Fruit fly (Drosophila melanogaster) whole organism, wandering third instar larva: ENCODE results near the gene NT1.

ENCODE experiments used
- Abd-B ChIP-seq: fragments of >200 bp; optimal IDR thresholded peaks from 2 replicates; lab custom pipeline; 2017; ENCODE audit warnings: missing biosample characterization, missing genetic modification characterization
- CG32264 ChIP-seq: fragments of 200-800 bp; sonication (Bioruptor generic); optimal IDR thresholded peaks from 2 replicates; lab custom pipeline; 2016; ENCODE audit warnings: missing biosample characterization, missing genetic modification characterization
- CrebA ChIP-seq: fragments of 200-800 bp; sonication (Bioruptor generic); optimal IDR thresholded peaks from 2 replicates; lab custom pipeline; 2016; ENCODE audit warnings: missing biosample characterization, mild to moderate bottlenecking, missing genetic modification characterization, borderline replicate concordance
- Dif ChIP-seq: fragments of 200-275, 200-300 bp; sonication (Bioruptor generic); optimal IDR thresholded peaks from 2 replicates; lab custom pipeline; 2018; ENCODE audit warnings: missing biosample characterization, missing genetic modification characterization; ENCODE audit not compliant: partially characterized antibody
- GATAd ChIP-seq: sonication (Bioruptor generic); optimal IDR thresholded peaks from 2 replicates; lab custom pipeline; 2016; ENCODE audit warnings: missing biosample characterization, missing genetic modification characterization
- HLH106 ChIP-seq: fragments of 200-800 bp; optimal IDR thresholded peaks from 3 replicates; lab custom pipeline; 2019; ENCODE audit warnings: missing biosample characterization, mild to moderate bottlenecking, missing genetic modification characterization, moderate library complexity
- Hnf4 ChIP-seq: fragments of 200-800 bp; sonication (Bioruptor generic); optimal IDR thresholded peaks from 2 replicates; lab custom pipeline; 2016; ENCODE audit warnings: missing biosample characterization, mild to moderate bottlenecking, missing genetic modification characterization
- Hr83 ChIP-seq: fragments of 200-300 bp; sonication (Bioruptor generic); optimal IDR thresholded peaks from 2 replicates; lab custom pipeline; 2016; ENCODE audit warnings: missing biosample characterization, mild to moderate bottlenecking, missing genetic modification characterization, moderate library complexity; ENCODE audit not compliant: poor library complexity, severe bottlenecking
- Mio ChIP-seq: sonication (Bioruptor generic); optimal IDR thresholded peaks from 2 replicates; lab custom pipeline; 2016; ENCODE audit warnings: missing biosample characterization, missing genetic modification characterization
- N ChIP-seq: fragments of >200 bp; optimal IDR thresholded peaks from 2 replicates; lab custom pipeline; 2018; ENCODE audit warnings: missing biosample characterization, missing external identifiers, missing genetic modification characterization
- OdsH ChIP-seq: fragments of 200-800 bp; sonication (Bioruptor generic); optimal IDR thresholded peaks from 2 replicates; lab custom pipeline; 2016; ENCODE audit warnings: missing biosample characterization, mild to moderate bottlenecking, missing genetic modification characterization
- Rel ChIP-seq, 2 experiments: fragments of 200-800 bp; sonication (Bioruptor generic) in 1 of 2; optimal IDR thresholded peaks; 2 replicates in 1 of 2; 3 replicates in 1 of 2; lab custom pipeline; 2016 to 2019; ENCODE audit warnings: mild to moderate bottlenecking in 2 of 2, missing biosample characterization in 2 of 2, missing genetic modification characterization in 2 of 2, moderate library complexity in 1 of 2
- Sp1 ChIP-seq: fragments of 200-800 bp; sonication (Bioruptor generic); optimal IDR thresholded peaks from 3 replicates; lab custom pipeline; 2019; ENCODE audit warnings: missing biosample characterization, mild to moderate bottlenecking, missing genetic modification characterization, moderate library complexity
- br ChIP-seq: fragments of 200-800 bp; sonication (Bioruptor generic); optimal IDR thresholded peaks from 2 replicates; lab custom pipeline; 2016; ENCODE audit warnings: missing biosample characterization, missing genetic modification characterization
- dl ChIP-seq, 2 experiments: fragments of 175-275, 200-275 bp in 1 of 2; fragments of 200-275 bp in 1 of 2; sonication (Bioruptor generic); optimal IDR thresholded peaks; lab custom pipeline; 2018; ENCODE audit warnings: mild to moderate bottlenecking in 2 of 2, missing biosample characterization in 2 of 2, missing genetic modification characterization in 2 of 2, moderate library complexity in 2 of 2; ENCODE audit not compliant: partially characterized antibody in 2 of 2, insufficient read depth in 1 of 2
- dmrt93B ChIP-seq: fragments of 200-800 bp; sonication (Bioruptor generic); optimal IDR thresholded peaks from 2 replicates; lab custom pipeline; 2018; ENCODE audit warnings: missing biosample characterization, mild to moderate bottlenecking, missing genetic modification characterization
- dsf ChIP-seq: sonication (Bioruptor generic); optimal IDR thresholded peaks from 2 replicates; lab custom pipeline; 2016; ENCODE audit warnings: missing biosample characterization, missing genetic modification characterization, borderline replicate concordance
- ey ChIP-seq: fragments of 200-800 bp; sonication (Bioruptor generic); optimal IDR thresholded peaks from 2 replicates; lab custom pipeline; 2016; ENCODE audit warnings: missing biosample characterization, missing genetic modification characterization
- foxo ChIP-seq, 2 experiments: fragments of 200-800 bp; sonication (Bioruptor generic); optimal IDR thresholded peaks; 2 replicates in 1 of 2; 3 replicates in 1 of 2; lab custom pipeline; 2016 to 2017; ENCODE audit warnings: missing biosample characterization in 2 of 2, missing genetic modification characterization in 2 of 2
- fru ChIP-seq: fragments of 200-800 bp; sonication (Bioruptor generic); optimal IDR thresholded peaks from 3 replicates; lab custom pipeline; 2016; ENCODE audit warnings: missing biosample characterization, mild to moderate bottlenecking, missing genetic modification characterization
- h ChIP-seq: fragments of 200-800 bp; sonication (Bioruptor generic); optimal IDR thresholded peaks from 3 replicates; lab custom pipeline; 2016; ENCODE audit warnings: missing biosample characterization, mild to moderate bottlenecking, missing genetic modification characterization
- jim ChIP-seq: fragments of 175-275, 200-325 bp; sonication (Bioruptor generic); optimal IDR thresholded peaks from 2 replicates; lab custom pipeline; 2016; ENCODE audit warnings: missing biosample characterization, mild to moderate bottlenecking, missing genetic modification characterization
- lola ChIP-seq: fragments of >200 bp; optimal IDR thresholded peaks from 2 replicates; lab custom pipeline; 2017; ENCODE audit warnings: missing biosample characterization, missing genetic modification characterization
- pan ChIP-seq: fragments of >200 bp; optimal IDR thresholded peaks from 2 replicates; lab custom pipeline; 2017
- psq ChIP-seq: fragments of 200-800 bp; sonication (Bioruptor generic); optimal IDR thresholded peaks from 3 replicates; lab custom pipeline; 2017; ENCODE audit warnings: missing biosample characterization, mild to moderate bottlenecking, missing genetic modification characterization, moderate library complexity
- rgr ChIP-seq: fragments of 200-800 bp; sonication (Bioruptor generic); optimal IDR thresholded peaks from 3 replicates; lab custom pipeline; 2016; ENCODE audit warnings: missing biosample characterization, mild to moderate bottlenecking, missing genetic modification characterization
- sage ChIP-seq: fragments of 200-800 bp; sonication (Bioruptor generic); optimal IDR thresholded peaks from 2 replicates; lab custom pipeline; 2016; ENCODE audit warnings: missing biosample characterization, mild to moderate bottlenecking, missing genetic modification characterization
- tai ChIP-seq: sonication (Bioruptor generic); optimal IDR thresholded peaks from 2 replicates; lab custom pipeline; 2016; ENCODE audit warnings: missing biosample characterization, missing genetic modification characterization
- usp ChIP-seq: fragments of >200 bp; optimal IDR thresholded peaks from 2 replicates; lab custom pipeline; 2017; ENCODE audit warnings: missing biosample characterization, missing genetic modification characterization
- woc ChIP-seq: sonication (Bioruptor generic); optimal IDR thresholded peaks from 2 replicates; lab custom pipeline; 2016; ENCODE audit warnings: missing biosample characterization, mild to moderate bottlenecking, missing genetic modification characterization

Gene NT1

DNA sequence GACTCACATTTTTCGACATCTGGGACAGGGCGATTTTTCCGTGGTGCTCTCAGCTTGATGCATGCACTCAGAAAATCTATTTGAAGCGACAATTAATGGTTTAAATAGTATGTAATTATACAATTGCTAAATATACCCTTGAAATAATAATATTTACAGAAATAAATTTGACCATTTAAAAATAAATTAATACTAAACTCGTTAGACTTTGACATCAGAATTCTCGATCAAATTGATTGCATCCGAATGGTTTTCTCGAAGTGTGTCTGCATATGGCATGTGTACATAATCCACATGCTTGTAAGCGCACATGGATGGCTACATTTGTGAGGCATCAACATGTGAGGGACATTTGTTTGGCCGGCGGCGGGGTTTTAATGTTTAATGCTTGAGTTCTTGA is 38.4 kb upstream of the NT1 start (continued):
- TF ChIP-seq lola (GFP tag; lab: Kevin White, UChicago), result no peak
- TF ChIP-seq dsf (GFP tag; lab: Kevin White, UChicago), result no peak
- TF ChIP-seq woc (GFP tag; lab: Kevin White, UChicago), result peak; percentile 22
- peak; percentile 29 for TF ChIP-seq dmrt93B (GFP tag; lab: Kevin White, UChicago)
- no peak for TF ChIP-seq sage (GFP tag; lab: Kevin White, UChicago)

DNA sequence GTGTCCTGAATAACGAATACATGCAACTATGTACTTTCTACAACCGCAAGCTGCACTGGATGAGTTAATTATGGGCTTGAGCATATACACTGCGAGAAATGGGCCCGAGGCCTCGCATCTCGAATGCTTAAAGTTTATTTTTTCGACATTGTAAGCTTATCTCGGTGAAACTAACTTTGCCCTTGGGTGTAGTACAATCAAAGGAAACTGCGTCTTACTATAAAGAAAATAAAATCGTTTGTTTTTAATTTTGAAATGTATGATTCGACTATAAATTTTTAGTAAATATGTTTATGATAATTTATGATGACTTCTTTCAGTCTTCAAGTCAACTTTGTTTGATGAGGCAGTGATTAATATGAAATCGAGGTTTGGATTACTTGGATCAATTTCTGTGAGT is 37.5 kb upstream of the NT1 start:
- TF ChIP-seq Rel (GFP tag; optimal IDR thresholded peaks at IDR 0.05; lab: Kevin White, UChicago) (no peak), Rel (tag; optimal IDR thresholded peaks at IDR 0.05; lab: Kevin White, UChicago) (no peak), lola (GFP tag; lab: Kevin White, UChicago) (no peak), dmrt93B (GFP tag; lab: Kevin White, UChicago) (no peak), foxo (GFP tag; optimal IDR thresholded peaks at IDR 0.05; lab: Kevin White, UChicago) (peak in 1 of 2 experiments; percentile 11), CrebA (GFP tag; lab: Kevin White, UChicago) (no peak), rgr (GFP tag; lab: Kevin White, UChicago) (peak; percentile 24), GATAd (GFP tag; lab: Kevin White, UChicago) (no peak), h (GFP tag; lab: Kevin White, UChicago) (no peak), Dif (GFP tag; lab: Kevin White, UChicago) (no peak), fru (peak; percentile 10), Hr83 (no peak), sage (GFP tag; lab: Kevin White, UChicago) (no peak), pan (no peak), jim (no peak)

DNA sequence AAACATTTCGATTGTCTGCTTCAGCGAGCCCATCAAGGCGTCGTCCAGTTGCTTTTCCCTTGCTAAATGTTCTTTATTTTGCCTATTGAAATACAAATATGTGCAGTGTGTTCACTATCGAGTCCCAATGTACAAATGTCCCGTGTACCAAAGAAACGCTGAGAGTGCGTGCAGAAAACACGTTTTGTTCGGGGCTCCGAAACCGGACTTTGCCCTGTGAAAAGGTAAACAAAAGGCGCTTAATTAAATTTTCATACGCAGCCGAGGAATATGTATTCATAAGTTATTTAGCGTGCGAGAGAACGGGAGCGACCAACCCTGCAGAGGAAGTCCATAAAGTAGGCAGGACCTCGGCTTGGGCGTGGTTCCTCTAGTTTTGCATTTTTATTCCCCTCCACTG is 36.9 kb upstream of the NT1 start:
- TF ChIP-seq br (GFP tag; lab: Kevin White, UChicago) (no peak), Hnf4 (GFP tag; lab: Kevin White, UChicago) (peak; percentile 48), Abd-B (GFP tag; lab: Kevin White, UChicago) (no peak)

DNA sequence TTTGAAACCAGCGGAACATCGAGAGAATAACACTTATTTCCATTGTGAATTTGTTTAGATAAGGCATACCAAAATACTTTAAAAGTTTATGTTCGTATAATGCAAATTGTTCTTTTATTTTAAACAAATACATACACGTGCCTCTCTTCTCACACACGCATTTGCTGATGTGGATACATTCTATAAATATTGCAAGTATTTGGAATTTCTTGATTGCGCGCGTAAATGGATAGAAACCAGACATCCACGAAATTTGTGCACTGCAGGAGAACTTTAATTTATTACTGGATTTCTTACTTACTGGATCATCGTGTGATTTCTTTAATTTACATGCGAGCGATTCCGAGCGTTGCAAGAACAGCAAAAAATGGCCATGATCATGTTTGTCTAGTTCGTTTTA is 36.4 kb upstream of the NT1 start:
- TF ChIP-seq CrebA (GFP tag; lab: Kevin White, UChicago) (no peak), h (GFP tag; lab: Kevin White, UChicago) (no peak), dl (GFP tag; optimal IDR thresholded peaks at IDR 0.05; lab: Kevin White, UChicago; ENCODE audit: insufficient read depth in 1 of 2, partially characterized antibody in 2 of 2) (no peak)

DNA sequence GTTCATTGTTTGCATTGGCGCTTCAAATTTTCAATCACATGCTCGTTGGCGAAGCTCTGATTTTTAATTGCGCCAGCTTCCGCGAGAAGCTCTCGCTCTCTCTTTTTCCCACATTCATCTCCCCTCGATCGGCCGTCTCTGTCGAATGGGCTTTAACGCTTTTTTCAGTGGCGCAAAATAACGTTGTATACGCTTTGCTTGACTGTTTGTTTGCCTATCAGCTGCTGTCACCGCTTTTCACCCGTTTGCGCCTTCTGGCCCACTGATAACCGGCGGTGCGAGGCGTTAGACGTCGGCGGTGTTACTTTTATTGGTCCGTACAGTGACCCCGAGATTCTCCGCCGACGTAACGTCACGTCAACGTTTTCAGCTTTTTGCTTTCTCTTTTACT is 35.6 kb upstream of the NT1 start:
- TF ChIP-seq GATAd (GFP tag; lab: Kevin White, UChicago) (peak; percentile 58), N (GFP tag; lab: Kevin White, UChicago) (no peak), Hr83 (peak; percentile 79), Rel (GFP tag; optimal IDR thresholded peaks at IDR 0.05; lab: Kevin White, UChicago) (no peak), Rel (tag; optimal IDR thresholded peaks at IDR 0.05; lab: Kevin White, UChicago) (peak; percentile 57), lola (GFP tag; lab: Kevin White, UChicago) (no peak), HLH106 (tag; lab: Kevin White, UChicago) (peak; percentile 14), usp (GFP tag; lab: Kevin White, UChicago) (no peak), rgr (GFP tag; lab: Kevin White, UChicago) (peak; percentile 12), tai (GFP tag; lab: Kevin White, UChicago) (peak; percentile 39), fru (peak; percentile 78), OdsH (no peak), psq (GFP tag; lab: Kevin White, UChicago) (no peak), br (GFP tag; lab: Kevin White, UChicago) (peak; percentile 28), Hnf4 (GFP tag; lab: Kevin White, UChicago) (peak; percentile 28), woc (GFP tag; lab: Kevin White, UChicago) (no peak), h (GFP tag; lab: Kevin White, UChicago) (peak; percentile 68), CG32264 (GFP tag; lab: Kevin White, UChicago) (no peak), ey (GFP tag; lab: Kevin White, UChicago) (no peak), Mio (GFP tag; lab: Kevin White, UChicago) (no peak), Dif (GFP tag; lab: Kevin White, UChicago) (peak; percentile 27), Sp1 (GFP tag; lab: Kevin White, UChicago) (no peak), dl (GFP tag; optimal IDR thresholded peaks at IDR 0.05; lab: Kevin White, UChicago; ENCODE audit: insufficient read depth in 1 of 2, partially characterized antibody in 2 of 2) (no peak)
